Worm (Caenorhabditis elegans): ENCODE measurements around the gene ZC53.1.

ce11 chrX:1890817-1891216 is 22.3 kb downstream of the ZC53.1 start:
- TF ChIP-seq egl-5 (tag; optimal IDR thresholded peaks at IDR 0.05) (no peak), mml-1 (tag; optimal IDR thresholded peaks at IDR 0.05) (no peak), zag-1 (tag; optimal IDR thresholded peaks at IDR 0.05) (no peak), snpc-4 (tag; optimal IDR thresholded peaks at IDR 0.05) (no peak), nhr-28 (tag; optimal IDR thresholded peaks at IDR 0.05) (no peak), mdl-1 (tag; optimal IDR thresholded peaks at IDR 0.05) (no peak), ceh-16 (tag; optimal IDR thresholded peaks at IDR 0.05) (no peak), pqm-1 (tag; optimal IDR thresholded peaks at IDR 0.05) (no peak), ztf-4 (tag; optimal IDR thresholded peaks at IDR 0.05) (no peak), ama-1 (optimal IDR thresholded peaks at IDR 0.05) (no peak), elt-3 (tag; optimal IDR thresholded peaks at IDR 0.05) (no peak)
